Worm (Caenorhabditis elegans) whole organism, L4/young adult: ENCODE data around the gene rol-8.

ENCODE experiments used
- dao-5 ChIP-seq: sonication (generic microtip); optimal IDR thresholded peaks from 2 replicates; lab custom pipeline; 2016; ENCODE audit warnings: missing genotype, missing genetic modification characterization, moderate library complexity, missing compliant biosample characterization
- him-1 ChIP-seq: sonication (generic microtip); optimal IDR thresholded peaks from 2 replicates; lab custom pipeline; 2016; ENCODE audit warnings: missing genotype, missing genetic modification reagents, missing genetic modification characterization, missing compliant biosample characterization

ce11 chrII:7534934-7535333, 9.0 kb upstream of the rol-8 start, which contains the start of gene ZK1290.13:
- TF ChIP-seq him-1 (tag; lab: Kevin White, UChicago) (no peak), dao-5 (tag; lab: Kevin White, UChicago) (no peak)
